Worm (Caenorhabditis elegans): ENCODE results near the gene Y38H6C.25.

ce11 chrV:20547048-20547447 lies 28.0 kb downstream of the Y38H6C.25 start, which contains the start of gene Y38H6C.18:
- TF ChIP-seq ets-7 (tag; optimal IDR thresholded peaks at IDR 0.05): no peak
- no peak for TF ChIP-seq ama-1 (optimal IDR thresholded peaks at IDR 0.05)
- no peak for TF ChIP-seq scrt-1 (GFP tag; IDR thresholded peaks at IDR 0.05)
- no peak for TF ChIP-seq hmbx-1 (tag; optimal IDR thresholded peaks at IDR 0.05)
- no peak for TF ChIP-seq hnd-1 (tag; optimal IDR thresholded peaks at IDR 0.05)
- no peak for TF ChIP-seq aly-1 (tag; optimal IDR thresholded peaks at IDR 0.05)
- TF ChIP-seq hmg-4 (GFP tag; optimal IDR thresholded peaks at IDR 0.05): no peak
- no peak for TF ChIP-seq B0310.2 (tag; optimal IDR thresholded peaks at IDR 0.05)
- no peak for TF ChIP-seq tbx-11 (GFP tag; IDR thresholded peaks at IDR 0.05)
- no peak for TF ChIP-seq pes-1 (GFP tag; IDR thresholded peaks at IDR 0.05)
- TF ChIP-seq tbx-37 (GFP tag; conservative IDR thresholded peaks at IDR 0.05): no peak
